Fruit fly (Drosophila melanogaster): ENCODE data around the gene Sptz.
A peak's percentile ranks its signal among the peaks of the same experiment; 100 is the strongest.

The Sptz gene

DNA sequence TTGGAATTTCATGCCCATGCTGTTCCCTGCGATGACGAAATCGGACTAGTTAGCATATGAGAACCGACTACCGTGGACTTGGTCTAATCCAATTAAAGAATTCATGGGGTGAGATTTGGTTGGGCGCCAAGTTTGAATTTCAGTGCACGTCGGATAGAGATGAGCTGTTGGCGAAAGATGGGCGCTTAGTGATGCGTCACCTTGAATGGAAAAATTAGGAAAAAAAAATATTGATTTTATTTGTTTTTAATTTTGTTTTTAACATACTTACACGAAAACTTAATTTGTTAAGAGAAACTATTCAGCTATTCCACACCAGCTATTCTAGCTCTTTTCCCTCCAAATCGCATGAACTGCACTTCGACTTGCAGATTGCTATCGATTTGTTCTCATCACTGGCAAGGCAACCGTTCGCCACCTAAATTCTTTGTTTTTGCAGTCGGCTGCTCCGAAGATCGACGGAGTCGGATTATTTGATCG, at the start of gene Sptz, which contains the start of gene ninaG:
Sptz (plus strand) TSS at position 450 of the 480 bp plus-strand sequence.
ninaG (minus strand) TSS at position 51 of the 480 bp plus-strand sequence.
- TF ChIP-seq pad (GFP tag; optimal IDR thresholded peaks at IDR 0.05): peak; percentile 73
- TF ChIP-seq toe (GFP tag; optimal IDR thresholded peaks at IDR 0.05): peak; percentile 89
- TF ChIP-seq CG11617 (GFP tag; optimal IDR thresholded peaks at IDR 0.05): peak; percentile 86
- TF ChIP-seq cnc (optimal IDR thresholded peaks at IDR 0.05): no peak
- peak; percentile 76 for TF ChIP-seq ovo (GFP tag; optimal IDR thresholded peaks at IDR 0.05)
- peak; percentile 87 for TF ChIP-seq CG5204 (GFP tag; optimal IDR thresholded peaks at IDR 0.05)
- TF ChIP-seq kay (GFP tag; ENCODE audit: borderline replicate concordance): no peak
- peak; percentile 90 for TF ChIP-seq Hr96 (GFP tag; optimal IDR thresholded peaks at IDR 0.05)
- peak; percentile 87 for TF ChIP-seq CG7101 (tag; optimal IDR thresholded peaks at IDR 0.05)
- TF ChIP-seq Mnt (GFP tag; optimal IDR thresholded peaks at IDR 0.05): peak; percentile 81
- TF ChIP-seq CG12768 (GFP tag; optimal IDR thresholded peaks at IDR 0.05): peak; percentile 88
- peak; percentile 95 for TF ChIP-seq CG1620 (GFP tag; optimal IDR thresholded peaks at IDR 0.05)
- peak; percentile 88 for TF ChIP-seq bab1 (GFP tag; optimal IDR thresholded peaks at IDR 0.05)
- TF ChIP-seq CG7045 (GFP tag; optimal IDR thresholded peaks at IDR 0.05): peak; percentile 87
- no peak for TF ChIP-seq cic (GFP tag; optimal IDR thresholded peaks at IDR 0.05)
- peak; percentile 59 for TF ChIP-seq tj (GFP tag; optimal IDR thresholded peaks at IDR 0.05)
- TF ChIP-seq Crg-1 (GFP tag; optimal IDR thresholded peaks at IDR 0.05): peak; percentile 84
- TF ChIP-seq CG14711 (tag; optimal IDR thresholded peaks at IDR 0.05): peak; percentile 82
- TF ChIP-seq CG33017 (tag; optimal IDR thresholded peaks at IDR 0.05): peak; percentile 76
- peak; percentile 73 for TF ChIP-seq Clk (GFP tag; optimal IDR thresholded peaks at IDR 0.05)

- TF ChIP-seq CG33017 (tag; optimal IDR thresholded peaks at IDR 0.05) (no peak), CG5204 (GFP tag; optimal IDR thresholded peaks at IDR 0.05) (no peak), CG14711 (tag; optimal IDR thresholded peaks at IDR 0.05) (no peak), cic (GFP tag; optimal IDR thresholded peaks at IDR 0.05) (no peak), tj (GFP tag; optimal IDR thresholded peaks at IDR 0.05) (no peak), pad (GFP tag; optimal IDR thresholded peaks at IDR 0.05) (no peak), CG7045 (GFP tag; optimal IDR thresholded peaks at IDR 0.05) (no peak), cnc (optimal IDR thresholded peaks at IDR 0.05) (no peak), Hr96 (GFP tag; optimal IDR thresholded peaks at IDR 0.05) (no peak), ovo (GFP tag; optimal IDR thresholded peaks at IDR 0.05) (no peak), bab1 (GFP tag; optimal IDR thresholded peaks at IDR 0.05) (no peak), CG11617 (GFP tag; optimal IDR thresholded peaks at IDR 0.05) (no peak), CG7101 (tag; optimal IDR thresholded peaks at IDR 0.05) (no peak), Mnt (GFP tag; optimal IDR thresholded peaks at IDR 0.05) (no peak), Clk (GFP tag; optimal IDR thresholded peaks at IDR 0.05) (no peak), CG1620 (GFP tag; optimal IDR thresholded peaks at IDR 0.05) (no peak)
Observed at dm6 chr3R:11375142-11375541, 46.8 kb upstream of the Sptz start.

DNA sequence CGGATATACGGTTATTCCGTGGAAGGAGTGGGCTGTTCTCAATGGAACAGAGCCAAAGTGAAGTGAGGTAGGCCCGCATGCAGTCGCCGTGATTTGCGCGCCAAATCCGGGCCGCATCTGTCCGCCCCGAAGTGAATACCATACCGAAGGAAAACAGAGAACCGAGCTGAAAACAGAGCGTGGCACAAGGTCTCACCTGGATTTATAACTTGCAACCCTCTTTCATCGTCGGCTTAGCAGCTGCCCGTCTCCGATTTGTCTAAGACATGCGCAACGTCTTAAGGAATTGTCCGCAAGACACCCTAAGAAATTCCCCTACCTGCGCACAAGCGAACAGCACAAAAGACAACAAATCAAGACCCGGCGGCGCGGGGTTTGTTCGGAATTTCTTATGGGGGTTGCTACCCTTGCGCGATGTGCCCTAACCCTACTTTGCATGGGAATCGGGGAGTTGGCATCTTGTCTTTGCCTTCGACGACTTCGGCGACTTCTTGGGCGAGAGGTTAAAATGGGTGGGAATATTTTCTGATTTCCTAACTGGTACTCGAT, 43.3 kb upstream of the Sptz start:
- TF ChIP-seq cnc (optimal IDR thresholded peaks at IDR 0.05): no peak
- no peak for TF ChIP-seq kay (GFP tag; ENCODE audit: borderline replicate concordance)
- TF ChIP-seq CG1620 (GFP tag; optimal IDR thresholded peaks at IDR 0.05): no peak
- TF ChIP-seq Clk (GFP tag; optimal IDR thresholded peaks at IDR 0.05): no peak
- no peak for TF ChIP-seq tj (GFP tag; optimal IDR thresholded peaks at IDR 0.05)
- TF ChIP-seq Mnt (GFP tag; optimal IDR thresholded peaks at IDR 0.05): no peak
- TF ChIP-seq CG5204 (GFP tag; optimal IDR thresholded peaks at IDR 0.05): no peak
- no peak for TF ChIP-seq CG7101 (tag; optimal IDR thresholded peaks at IDR 0.05)
- TF ChIP-seq pad (GFP tag; optimal IDR thresholded peaks at IDR 0.05): no peak
- TF ChIP-seq CG14711 (tag; optimal IDR thresholded peaks at IDR 0.05): no peak
- no peak for TF ChIP-seq ovo (GFP tag; optimal IDR thresholded peaks at IDR 0.05)
- TF ChIP-seq toe (GFP tag; optimal IDR thresholded peaks at IDR 0.05): no peak
- TF ChIP-seq CG33017 (tag; optimal IDR thresholded peaks at IDR 0.05): no peak
- no peak for TF ChIP-seq bab1 (GFP tag; optimal IDR thresholded peaks at IDR 0.05)
- TF ChIP-seq Crg-1 (GFP tag; optimal IDR thresholded peaks at IDR 0.05): no peak
- TF ChIP-seq CG11617 (GFP tag; optimal IDR thresholded peaks at IDR 0.05): no peak
- no peak for TF ChIP-seq CG12768 (GFP tag; optimal IDR thresholded peaks at IDR 0.05)
- TF ChIP-seq cic (GFP tag; optimal IDR thresholded peaks at IDR 0.05): no peak
- no peak for TF ChIP-seq Hr96 (GFP tag; optimal IDR thresholded peaks at IDR 0.05)

DNA sequence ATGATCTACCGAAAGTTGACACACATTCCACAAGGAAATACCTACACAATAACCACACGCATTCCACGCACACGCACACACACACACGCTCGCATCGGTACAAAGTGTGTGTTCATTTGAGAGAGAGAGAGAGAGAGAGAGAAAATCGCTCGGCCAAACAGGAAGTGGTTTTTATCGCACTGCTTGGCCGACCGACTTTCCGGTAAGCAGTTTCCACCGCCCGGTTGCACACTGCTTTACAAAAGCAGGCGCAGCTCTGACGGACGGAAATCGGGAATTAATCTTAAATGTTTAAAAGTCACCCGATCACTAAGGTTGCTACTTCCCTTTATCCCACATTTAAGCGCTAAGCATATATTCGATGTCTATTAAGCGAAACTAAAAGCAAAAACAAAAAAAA, 29.1 kb upstream of the Sptz start:
- no peak for TF ChIP-seq CG12768 (GFP tag; optimal IDR thresholded peaks at IDR 0.05)
- TF ChIP-seq pad (GFP tag; optimal IDR thresholded peaks at IDR 0.05): no peak
- no peak for TF ChIP-seq CG33017 (tag; optimal IDR thresholded peaks at IDR 0.05)
- no peak for TF ChIP-seq CG11617 (GFP tag; optimal IDR thresholded peaks at IDR 0.05)
- no peak for TF ChIP-seq CG1620 (GFP tag; optimal IDR thresholded peaks at IDR 0.05)
- no peak for TF ChIP-seq cnc (optimal IDR thresholded peaks at IDR 0.05)
- no peak for TF ChIP-seq bab1 (GFP tag; optimal IDR thresholded peaks at IDR 0.05)
- TF ChIP-seq Crg-1 (GFP tag; optimal IDR thresholded peaks at IDR 0.05): no peak

DNA sequence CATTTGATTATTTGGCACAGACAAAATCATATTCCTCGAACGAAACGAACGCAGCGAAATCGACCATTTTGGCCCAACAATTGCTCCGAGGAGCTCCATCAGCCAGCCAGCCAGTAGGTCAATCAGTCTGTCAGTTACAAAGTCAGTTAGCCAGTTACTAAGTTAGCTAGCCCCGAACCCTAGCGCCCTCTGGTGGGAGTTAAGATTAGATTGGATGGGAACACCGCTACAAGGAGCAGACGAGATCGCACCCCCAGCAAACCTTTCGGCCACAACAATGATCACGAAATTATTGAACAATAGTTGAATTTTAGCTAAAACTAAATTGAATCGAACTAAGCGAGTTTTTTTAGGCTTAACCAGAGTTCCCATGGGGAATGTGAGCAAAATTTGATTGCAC, 28.0 kb upstream of the Sptz start:
- TF ChIP-seq Mnt (GFP tag; optimal IDR thresholded peaks at IDR 0.05): no peak

DNA sequence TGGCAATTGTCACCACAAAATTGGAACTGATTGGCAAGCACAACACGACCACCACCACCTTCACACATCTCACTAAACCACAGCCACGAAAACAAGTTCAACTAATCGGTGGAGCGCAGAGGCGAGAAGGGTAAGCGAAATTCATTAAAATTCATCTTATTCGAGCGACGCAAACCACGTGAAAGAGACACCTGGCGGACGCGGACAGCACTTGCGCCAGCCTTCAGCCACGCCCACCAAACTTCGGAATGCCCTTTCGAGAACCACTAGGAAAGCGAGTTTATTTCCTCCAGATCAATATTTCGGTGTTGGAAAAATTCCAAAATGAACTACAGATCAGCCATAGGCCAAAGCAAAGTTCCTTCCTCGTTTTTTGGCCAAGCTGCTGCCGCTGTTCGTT, 26.4 kb upstream of the Sptz start:
- TF ChIP-seq CG11617 (GFP tag; optimal IDR thresholded peaks at IDR 0.05): no peak
- no peak for TF ChIP-seq bab1 (GFP tag; optimal IDR thresholded peaks at IDR 0.05)
- TF ChIP-seq pad (GFP tag; optimal IDR thresholded peaks at IDR 0.05): no peak
- TF ChIP-seq CG33017 (tag; optimal IDR thresholded peaks at IDR 0.05): no peak
- no peak for TF ChIP-seq CG7045 (GFP tag; optimal IDR thresholded peaks at IDR 0.05)
